Fruit fly (Drosophila melanogaster): ENCODE measurements around the gene Spp.

The Spp gene

dm6 chr2L:495381-496240 lies 48.8 kb downstream of the Spp start (continued):
- no peak for TF ChIP-seq tin (GFP tag; optimal IDR thresholded peaks at IDR 0.05)
- TF ChIP-seq chinmo (GFP tag; IDR thresholded peaks at IDR 0.05; ENCODE audit: partially characterized antibody): peak; percentile 51; the same call in 1 of the 4 replicates
- TF ChIP-seq CG11723 (GFP tag; optimal IDR thresholded peaks at IDR 0.05): no peak
- TF ChIP-seq odd (GFP tag; optimal IDR thresholded peaks at IDR 0.05): no peak
- TF ChIP-seq CkIIα-i1 (GFP tag; IDR thresholded peaks at IDR 0.05): no peak
- TF ChIP-seq pzg (GFP tag; optimal IDR thresholded peaks at IDR 0.05): no peak
- TF ChIP-seq sens-2 (GFP tag; IDR thresholded peaks at IDR 0.05): peak; percentile 85
- no peak for TF ChIP-seq Side (GFP tag; optimal IDR thresholded peaks at IDR 0.05)
- no peak for TF ChIP-seq ems (GFP tag; optimal IDR thresholded peaks at IDR 0.05)
- no peak for TF ChIP-seq CG7928 (GFP tag; optimal IDR thresholded peaks at IDR 0.05)
- TF ChIP-seq CG13123 (GFP tag; optimal IDR thresholded peaks at IDR 0.05): no peak
- no peak for TF ChIP-seq inv (GFP tag; IDR thresholded peaks at IDR 0.05; ENCODE audit: partially characterized antibody)
- peak; percentile 6 for TF ChIP-seq CG15269 (tag; optimal IDR thresholded peaks at IDR 0.05)
- TF ChIP-seq Hey (tag; optimal IDR thresholded peaks at IDR 0.05): peak; percentile 70
- no peak for TF ChIP-seq peb (GFP tag; IDR thresholded peaks at IDR 0.05)
- no peak for TF ChIP-seq Oaz (GFP tag; IDR thresholded peaks at IDR 0.05)
- no peak for TF ChIP-seq cwo (GFP tag; optimal IDR thresholded peaks at IDR 0.05)
- TF ChIP-seq Sry-δ (GFP tag; optimal IDR thresholded peaks at IDR 0.05): no peak
- TF ChIP-seq pfk (GFP tag; optimal IDR thresholded peaks at IDR 0.05): no peak
- TF ChIP-seq bcd (GFP tag; optimal IDR thresholded peaks at IDR 0.05): no peak
- no peak for TF ChIP-seq CG3726 (GFP tag; IDR thresholded peaks at IDR 0.05)
- TF ChIP-seq CG2875 (GFP tag; optimal IDR thresholded peaks at IDR 0.05): no peak
- TF ChIP-seq CG13287 (GFP tag; IDR thresholded peaks at IDR 0.05; ENCODE audit: partially characterized antibody): no peak
- peak; percentile 68 for TF ChIP-seq gem (tag; optimal IDR thresholded peaks at IDR 0.05)
- TF ChIP-seq CG13775 (GFP tag; optimal IDR thresholded peaks at IDR 0.05): no peak
- TF ChIP-seq unc-4 (GFP tag; IDR thresholded peaks at IDR 0.05; ENCODE audit: partially characterized antibody): no peak
- no peak for TF ChIP-seq dm (GFP tag; optimal IDR thresholded peaks at IDR 0.05)
- TF ChIP-seq Dek (tag; optimal IDR thresholded peaks at IDR 0.05): no peak
- no peak for TF ChIP-seq bbx (GFP tag; IDR thresholded peaks at IDR 0.05; ENCODE audit: partially characterized antibody)
- TF ChIP-seq Tbp (GFP tag; optimal IDR thresholded peaks at IDR 0.05): no peak
- TF ChIP-seq dimm (GFP tag; IDR thresholded peaks at IDR 0.05): no peak
- no peak for TF ChIP-seq nau (GFP tag; optimal IDR thresholded peaks at IDR 0.05)
- no peak for TF ChIP-seq abd-A (tag; optimal IDR thresholded peaks at IDR 0.05)
- TF ChIP-seq CG2712 (tag; optimal IDR thresholded peaks at IDR 0.05): no peak
- no peak for TF ChIP-seq CG10209 (GFP tag; optimal IDR thresholded peaks at IDR 0.05)
- TF ChIP-seq amos (GFP tag; IDR thresholded peaks at IDR 0.05; ENCODE audit: partially characterized antibody): no peak
- peak; percentile 71 for TF ChIP-seq sug (tag; optimal IDR thresholded peaks at IDR 0.05)
- TF ChIP-seq croc (GFP tag; conservative IDR thresholded peaks at IDR 0.05): no peak
- no peak for TF ChIP-seq Sox100B (GFP tag; optimal IDR thresholded peaks at IDR 0.05)
- no peak for TF ChIP-seq rib (GFP tag; IDR thresholded peaks at IDR 0.05)
- TF ChIP-seq hkb (optimal IDR thresholded peaks at IDR 0.05): no peak
- TF ChIP-seq hkb (GFP tag; IDR thresholded peaks at IDR 0.05): no peak
- TF ChIP-seq HmgD (GFP tag; optimal IDR thresholded peaks at IDR 0.05): no peak
- TF ChIP-seq Poxn (GFP tag; IDR thresholded peaks at IDR 0.05): no peak
- no peak for TF ChIP-seq pho (GFP tag; optimal IDR thresholded peaks at IDR 0.05)
- no peak for TF ChIP-seq pum (GFP tag; optimal IDR thresholded peaks at IDR 0.05)
- TF ChIP-seq ash1 (GFP tag; optimal IDR thresholded peaks at IDR 0.05): no peak
- no peak for TF ChIP-seq p53 (GFP tag; optimal IDR thresholded peaks at IDR 0.05)
- TF ChIP-seq wek (GFP tag; optimal IDR thresholded peaks at IDR 0.05): no peak

All from whole organism, embryonic.